Worm (Caenorhabditis elegans) whole organism, early embryonic: ENCODE measurements around the gene srv-14.

Source experiments
- B0310.2 ChIP-seq: sonication (generic microtip); optimal IDR thresholded peaks from 2 replicates; lab custom pipeline; 2016; ENCODE audit warnings: mild to moderate bottlenecking, missing genetic modification characterization, missing compliant biosample characterization
- F13C5.2 ChIP-seq: sonication (generic microtip); optimal IDR thresholded peaks from 2 replicates; lab custom pipeline; 2017; ENCODE audit warnings: mild to moderate bottlenecking, missing genetic modification characterization, inconsistent platforms, missing compliant biosample characterization
- aly-1 ChIP-seq: sonication (generic microtip); optimal IDR thresholded peaks from 2 replicates; lab custom pipeline; 2016; ENCODE audit warnings: missing genetic modification characterization, missing compliant biosample characterization
- ama-1 ChIP-seq: fragments of 150-350 bp; optimal IDR thresholded peaks from 2 replicates; lab custom pipeline; 2014
- ceh-13 ChIP-seq: fragments of 200-800 bp; sonication (Bioruptor generic); optimal IDR thresholded peaks from 2 replicates; lab custom pipeline; 2018; ENCODE audit warnings: mild to moderate bottlenecking, missing genetic modification characterization, missing compliant biosample characterization
- ceh-36 ChIP-seq: sonication (generic microtip); optimal IDR thresholded peaks from 2 replicates; lab custom pipeline; 2016; ENCODE audit warnings: missing genetic modification characterization, inconsistent platforms, missing compliant biosample characterization
- ets-7 ChIP-seq: sonication (generic microtip); optimal IDR thresholded peaks from 2 replicates; lab custom pipeline; 2016; ENCODE audit warnings: missing genotype, missing genetic modification characterization, missing compliant biosample characterization
- flt-1 ChIP-seq: fragments of 200-800 bp; sonication (Bioruptor generic); IDR thresholded peaks from 2 replicates; pipeline ENCODE4 v1.3.6; 2022; ENCODE audit warnings: missing genetic modification characterization, missing compliant biosample characterization
- hmbx-1 ChIP-seq: sonication (generic microtip); optimal IDR thresholded peaks from 2 replicates; lab custom pipeline; 2016; ENCODE audit warnings: mild to moderate bottlenecking, missing genetic modification characterization, missing compliant biosample characterization
- hmg-4 ChIP-seq: fragments of 200-800 bp; sonication (Bioruptor generic); optimal IDR thresholded peaks from 2 replicates; lab custom pipeline; 2018; ENCODE audit warnings: mild to moderate bottlenecking, missing genetic modification characterization, missing compliant biosample characterization
- hnd-1 ChIP-seq: sonication (generic microtip); optimal IDR thresholded peaks from 2 replicates; lab custom pipeline; 2016; ENCODE audit warnings: missing genetic modification characterization, missing compliant biosample characterization
- pes-1 ChIP-seq: fragments of 200-800 bp; sonication (Bioruptor generic); IDR thresholded peaks from 2 replicates; pipeline ENCODE4 v1.3.6; 2022; ENCODE audit warnings: missing genetic modification reagents, missing genetic modification characterization, missing compliant biosample characterization
- scrt-1 ChIP-seq: fragments of 200-800 bp; sonication (Bioruptor generic); IDR thresholded peaks from 2 replicates; pipeline ENCODE4 v1.3.6; 2022; ENCODE audit warnings: missing genetic modification characterization, missing compliant biosample characterization
- sea-1 ChIP-seq: fragments of 200-800 bp; sonication (Bioruptor generic); conservative IDR thresholded peaks from 2 replicates; pipeline ENCODE4 v1.3.6; 2022; ENCODE audit warnings: missing genetic modification characterization, missing compliant biosample characterization
- tbx-11 ChIP-seq: fragments of 200-800 bp; sonication (Bioruptor generic); IDR thresholded peaks from 2 replicates; pipeline ENCODE4 v1.3.6; 2022; ENCODE audit warnings: missing genetic modification characterization, missing compliant biosample characterization
- tbx-37 ChIP-seq: fragments of 200-800 bp; sonication (Bioruptor generic); conservative IDR thresholded peaks from 2 replicates; pipeline ENCODE4 v1.3.6; 2022; ENCODE audit warnings: missing genetic modification reagents, missing genetic modification characterization, missing compliant biosample characterization
- tra-4 ChIP-seq: sonication (generic microtip); optimal IDR thresholded peaks from 2 replicates; lab custom pipeline; 2017; ENCODE audit warnings: missing genetic modification characterization, missing compliant biosample characterization

Gene srv-14

DNA sequence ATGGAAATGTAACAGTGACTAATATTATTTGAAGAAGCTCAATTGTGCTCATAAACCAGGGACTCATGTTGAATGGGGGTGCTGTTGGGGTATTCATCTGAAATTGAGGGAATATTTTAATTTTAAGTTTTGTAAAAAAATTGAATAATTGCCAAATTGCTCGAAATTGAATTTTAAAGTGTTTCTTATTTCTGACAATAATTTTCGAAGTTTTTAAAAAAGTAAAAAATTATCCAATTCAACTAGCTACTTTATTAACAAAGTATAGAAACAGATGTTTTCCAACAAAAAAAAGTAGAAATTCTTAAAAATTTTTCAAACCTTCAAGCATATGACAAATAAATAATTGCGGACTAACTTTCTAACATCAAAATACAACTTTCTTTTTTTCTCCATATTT is at the start of gene srv-14:
Gene srv-14 (minus strand): TSS at position 101 of the 400 bp plus-strand sequence.
- TF ChIP-seq aly-1 (no peak), tra-4 (no peak), hmbx-1 (tag; lab: Kevin White, UChicago) (no peak), hmg-4 (GFP tag; lab: Kevin White, UChicago) (no peak), sea-1 (no peak)

DNA sequence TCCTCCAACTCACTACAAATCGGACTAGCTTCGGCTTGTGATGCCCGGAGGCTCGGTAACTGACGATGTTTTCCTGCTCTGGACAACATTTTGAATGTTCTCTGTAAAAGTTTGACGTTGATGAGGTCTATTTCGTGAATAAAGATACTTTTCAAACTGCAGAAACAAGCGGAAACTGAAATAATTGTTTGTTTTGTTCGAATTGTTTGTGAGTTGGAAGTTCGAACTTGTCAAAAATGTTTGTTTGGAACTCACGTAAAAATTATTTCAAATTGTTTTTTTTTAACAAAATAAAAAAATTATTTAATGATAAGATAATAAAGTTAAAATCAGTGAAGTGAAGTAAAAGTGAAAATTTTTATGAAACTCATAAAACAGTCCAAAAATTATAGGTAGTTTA is 47.4 kb upstream of the srv-14 start, which contains the start of gene Y105C5B.11:
Gene Y105C5B.11 (minus strand): TSS at position 101 of the 400 bp plus-strand sequence.
- TF ChIP-seq pes-1 (GFP tag; lab: Robert Waterston, UW) = no peak
- TF ChIP-seq hmbx-1 (tag; lab: Kevin White, UChicago) = no peak
- TF ChIP-seq hnd-1 (tag; lab: Kevin White, UChicago) = no peak
- TF ChIP-seq F13C5.2 (tag; lab: Kevin White, UChicago) = no peak
- no peak for TF ChIP-seq scrt-1
- no peak for TF ChIP-seq sea-1
- TF ChIP-seq ceh-36 (tag; lab: Kevin White, UChicago) = no peak
- no peak for TF ChIP-seq aly-1
- TF ChIP-seq flt-1 (GFP tag; lab: Robert Waterston, UW) = no peak
- no peak for TF ChIP-seq ceh-13
- no peak for TF ChIP-seq tbx-37 (GFP tag; lab: Robert Waterston, UW)
- TF ChIP-seq B0310.2 (tag; lab: Kevin White, UChicago) = no peak
- no peak for TF ChIP-seq tra-4
- no peak for TF ChIP-seq tbx-11 (GFP tag; lab: Robert Waterston, UW)
- no peak for TF ChIP-seq hmg-4 (GFP tag; lab: Kevin White, UChicago)
- no peak for TF ChIP-seq ets-7 (tag; lab: Kevin White, UChicago)
- no peak for TF ChIP-seq ama-1 (lab: Kevin White, UChicago)

DNA sequence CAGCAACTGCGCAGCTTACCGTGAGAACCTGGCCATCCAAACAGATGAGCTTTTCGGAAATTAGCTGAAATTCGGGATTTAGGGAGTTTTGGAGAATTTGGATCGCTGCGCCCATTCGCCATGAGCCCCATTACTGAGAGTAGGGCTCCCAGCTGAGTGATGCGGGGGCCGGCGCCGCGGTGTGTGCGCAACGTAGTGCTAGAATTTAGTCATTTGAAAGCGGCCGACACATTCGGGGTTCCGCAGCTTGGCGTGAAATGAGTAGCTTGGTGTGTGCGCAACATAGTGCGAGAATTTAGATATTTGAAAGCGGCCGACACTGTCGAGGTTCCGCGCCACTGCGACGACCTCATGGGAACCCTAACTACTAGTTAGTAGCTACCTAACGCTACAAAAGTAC is 46.8 kb upstream of the srv-14 start:
- TF ChIP-seq ama-1 (lab: Kevin White, UChicago) (no peak), hmg-4 (GFP tag; lab: Kevin White, UChicago) (no peak), aly-1 (no peak)

DNA sequence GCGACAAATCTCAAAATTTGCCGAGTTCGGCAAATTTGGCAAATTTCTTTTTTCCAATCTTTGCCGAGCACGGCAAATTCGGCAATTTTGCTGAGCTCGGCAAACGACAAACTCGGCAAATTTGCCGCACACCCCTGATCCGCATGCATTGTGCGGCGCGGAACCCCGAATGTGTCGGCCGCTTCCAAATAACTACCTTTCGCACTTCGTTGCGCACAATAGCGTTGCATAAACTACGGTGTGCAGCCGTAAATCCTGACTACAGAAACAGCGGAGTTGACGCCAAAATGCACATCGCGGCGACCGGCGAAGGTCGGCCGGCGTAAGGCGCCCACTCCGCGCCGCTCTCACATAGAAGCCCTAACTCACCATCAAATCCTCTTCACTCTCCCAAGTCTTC is 44.4 kb upstream of the srv-14 start:
- TF ChIP-seq hnd-1 (tag; lab: Kevin White, UChicago) = no peak
- no peak for TF ChIP-seq ets-7 (tag; lab: Kevin White, UChicago)
- TF ChIP-seq tbx-11 (GFP tag; lab: Robert Waterston, UW) = no peak
- TF ChIP-seq ama-1 (lab: Kevin White, UChicago) = no peak
- no peak for TF ChIP-seq sea-1
- TF ChIP-seq hmbx-1 (tag; lab: Kevin White, UChicago) = no peak
- TF ChIP-seq scrt-1 = no peak
- TF ChIP-seq ceh-13 = no peak

DNA sequence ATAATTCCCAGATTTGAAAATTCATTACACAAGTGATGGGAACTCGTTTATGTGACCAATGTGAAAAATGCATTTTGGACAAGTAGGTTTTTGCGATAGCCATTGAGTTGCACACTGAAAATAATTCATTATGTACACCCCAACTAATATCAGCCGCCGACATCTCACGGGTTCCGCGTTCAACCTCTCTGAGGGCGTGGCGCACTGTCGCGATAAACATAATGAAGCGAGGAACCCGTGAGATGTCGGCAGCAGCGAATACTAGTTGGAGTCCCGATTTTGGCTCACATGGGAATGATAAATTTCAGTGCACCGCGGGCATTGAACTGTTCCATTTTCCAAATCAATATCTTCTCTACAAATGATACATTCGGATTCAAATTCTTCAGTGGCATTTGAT is 43.1 kb upstream of the srv-14 start:
- TF ChIP-seq tra-4 = no peak
- TF ChIP-seq flt-1 (GFP tag; lab: Robert Waterston, UW) = no peak

DNA sequence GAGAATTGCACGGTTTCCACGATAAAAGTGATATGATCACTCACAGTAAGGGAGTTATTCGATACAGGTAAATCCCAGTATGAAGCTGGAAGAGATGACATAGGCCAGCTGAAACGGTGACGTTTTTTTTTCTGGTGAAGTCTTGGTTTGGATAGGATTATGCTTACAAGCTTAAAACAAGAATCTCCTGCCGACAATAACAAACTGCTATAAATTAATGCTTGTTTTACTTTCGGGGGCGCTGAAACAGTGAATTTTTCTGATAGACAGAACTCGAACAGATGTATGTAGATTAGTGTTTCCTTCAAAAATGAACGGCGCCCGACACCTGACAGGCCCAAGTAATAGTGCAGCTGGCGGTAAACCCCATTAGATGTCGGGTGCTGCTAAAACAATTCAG is 39.8 kb upstream of the srv-14 start, which contains the start of gene srv-16:
Gene srv-16 (minus strand): TSS at position 101 of the 400 bp plus-strand sequence.
- TF ChIP-seq ceh-13 (no peak), tra-4 (no peak), hnd-1 (tag; lab: Kevin White, UChicago) (no peak), ama-1 (lab: Kevin White, UChicago) (no peak), tbx-37 (GFP tag; lab: Robert Waterston, UW) (no peak), scrt-1 (no peak), flt-1 (GFP tag; lab: Robert Waterston, UW) (no peak), sea-1 (no peak), F13C5.2 (tag; lab: Kevin White, UChicago) (no peak), pes-1 (GFP tag; lab: Robert Waterston, UW) (no peak), hmbx-1 (tag; lab: Kevin White, UChicago) (no peak), tbx-11 (GFP tag; lab: Robert Waterston, UW) (no peak), ets-7 (tag; lab: Kevin White, UChicago) (no peak), ceh-36 (tag; lab: Kevin White, UChicago) (no peak), aly-1 (no peak), B0310.2 (tag; lab: Kevin White, UChicago) (no peak), hmg-4 (GFP tag; lab: Kevin White, UChicago) (no peak)

DNA sequence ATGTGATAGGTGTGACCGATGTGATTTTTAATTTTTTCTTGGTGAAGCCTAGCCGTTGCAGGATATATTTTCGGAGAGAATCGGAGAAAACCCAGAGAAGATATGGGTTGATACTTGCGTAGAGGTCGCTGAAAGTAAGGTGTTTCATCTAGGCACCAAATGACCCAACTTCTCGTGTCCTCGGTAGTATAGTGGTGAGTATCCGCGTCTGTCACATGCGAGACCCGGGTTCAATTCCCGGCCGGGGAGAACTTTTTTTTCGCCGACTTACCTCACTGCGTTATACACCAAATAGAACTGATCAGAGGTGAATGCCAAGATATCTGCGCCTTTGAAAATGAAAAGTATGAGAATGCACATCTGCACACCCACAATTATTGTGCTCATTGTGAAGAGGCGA is 37.8 kb upstream of the srv-14 start:
- TF ChIP-seq flt-1 (GFP tag; lab: Robert Waterston, UW) (0 out of 2 replicates have a peak, but pooled peaks have one; percentile 32), hmg-4 (GFP tag; lab: Kevin White, UChicago) (peak; percentile 42), ceh-36 (tag; lab: Kevin White, UChicago) (peak; percentile 31), tbx-37 (GFP tag; lab: Robert Waterston, UW) (0 out of 2 replicates have a peak, but pooled peaks have one; percentile 12), hmbx-1 (tag; lab: Kevin White, UChicago) (no peak), B0310.2 (tag; lab: Kevin White, UChicago) (no peak), tbx-11 (GFP tag; lab: Robert Waterston, UW) (peak; percentile 62), aly-1 (no peak), hnd-1 (tag; lab: Kevin White, UChicago) (no peak), tra-4 (no peak), sea-1 (peak; percentile 34; the same call in 1 of the 2 replicates), F13C5.2 (tag; lab: Kevin White, UChicago) (no peak), scrt-1 (peak; percentile 17; the same call in 1 of the 2 replicates), pes-1 (GFP tag; lab: Robert Waterston, UW) (peak; percentile 53; the same call in 1 of the 2 replicates)

DNA sequence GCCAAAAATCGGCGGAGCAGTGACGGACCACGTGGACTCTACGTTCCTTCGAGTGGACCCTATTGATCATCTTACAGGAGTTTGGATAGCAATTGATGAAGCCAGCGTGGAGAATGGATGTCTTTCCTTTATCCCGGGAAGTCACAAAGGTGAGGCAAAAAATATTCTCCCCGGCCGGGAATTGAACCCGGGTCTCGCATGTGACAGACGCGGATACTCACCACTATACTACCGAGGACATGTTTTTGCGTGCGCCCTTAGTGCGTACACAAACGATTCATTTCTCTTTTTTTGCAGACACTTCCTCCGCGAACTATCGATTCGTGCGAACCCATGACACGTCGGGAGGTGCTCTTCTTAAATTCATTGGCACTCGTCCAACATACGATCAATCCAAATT is 37.1 kb upstream of the srv-14 start:
- TF ChIP-seq tbx-11 (GFP tag; lab: Robert Waterston, UW) = peak; percentile 59; the same call in 1 of the 2 replicates
- TF ChIP-seq tbx-37 (GFP tag; lab: Robert Waterston, UW) = peak; percentile 33; the same call in 1 of the 2 replicates
- TF ChIP-seq hnd-1 (tag; lab: Kevin White, UChicago) = no peak
- peak; percentile 76; the same call in 1 of the 2 replicates for TF ChIP-seq sea-1
- TF ChIP-seq B0310.2 (tag; lab: Kevin White, UChicago) = no peak
- peak; percentile 37; the same call in 1 of the 2 replicates for TF ChIP-seq flt-1 (GFP tag; lab: Robert Waterston, UW)
- TF ChIP-seq pes-1 (GFP tag; lab: Robert Waterston, UW) = peak; percentile 71
